Worm (Caenorhabditis elegans) whole organism, L4 larva: ENCODE data around the gene ipla-6.
A peak's percentile ranks its signal among the peaks of the same experiment; 100 is the strongest.

ENCODE experiments used
- F49E8.2 ChIP-seq: sonication (generic microtip); optimal IDR thresholded peaks from 2 replicates; lab custom pipeline; 2016; ENCODE audit warnings: missing compliant biosample characterization, mild to moderate bottlenecking, missing genetic modification characterization, borderline replicate concordance
- T26A8.4 ChIP-seq: fragments of 200-800 bp; sonication (Bioruptor generic); IDR thresholded peaks from 2 replicates; pipeline ENCODE4 v1.3.6; 2022; ENCODE audit warnings: missing genetic modification characterization, missing compliant biosample characterization
- Y5F2A.4 ChIP-seq: fragments of 200-800 bp; sonication (Bioruptor generic); optimal IDR thresholded peaks from 2 replicates; lab custom pipeline; 2018; ENCODE audit warnings: mild to moderate bottlenecking, missing genetic modification characterization, missing compliant biosample characterization
- ZK546.5 ChIP-seq, 2 experiments: sonication (generic microtip); optimal IDR thresholded peaks; 2 replicates each; lab custom pipeline; 2017; ENCODE audit warnings: missing biosample characterization in 2 of 2, missing genetic modification characterization in 2 of 2
- aha-1 ChIP-seq: fragments of 150-350 bp; peaks from one replicate; lab custom pipeline; 2014; ENCODE audit warnings: missing biosample characterization, missing genetic modification characterization
- aly-2 ChIP-seq: sonication (generic microtip); optimal IDR thresholded peaks from 2 replicates; lab custom pipeline; 2018; ENCODE audit warnings: missing biosample characterization, missing genetic modification characterization
- attf-4 ChIP-seq: sonication (generic microtip); optimal IDR thresholded peaks from 3 replicates; lab custom pipeline; 2017; ENCODE audit warnings: missing biosample characterization, missing genetic modification characterization
- ceh-28 ChIP-seq: fragments of 150-350 bp; optimal IDR thresholded peaks from 2 replicates; lab custom pipeline; 2014; ENCODE audit warnings: missing biosample characterization, missing genetic modification reagents, missing genetic modification characterization
- ceh-82 ChIP-seq: sonication (generic microtip); optimal IDR thresholded peaks from 2 replicates; lab custom pipeline; 2017; ENCODE audit warnings: missing biosample characterization, missing genetic modification characterization
- ces-1 ChIP-seq: fragments of 150-350 bp; sonication (generic microtip); optimal IDR thresholded peaks from 4 replicates; lab custom pipeline; 2014; ENCODE audit warnings: missing biosample characterization, missing genetic modification reagents, missing genetic modification characterization
- cey-2 ChIP-seq: sonication (generic microtip); optimal IDR thresholded peaks from 3 replicates; lab custom pipeline; 2017; ENCODE audit warnings: missing genetic modification characterization, mild to moderate bottlenecking, missing compliant biosample characterization, antibody characterized with exemption, borderline replicate concordance; ENCODE audit not compliant: insufficient read depth
- ctbp-1 ChIP-seq: fragments of 200-800 bp; sonication (Bioruptor generic); IDR thresholded peaks from 2 replicates; pipeline ENCODE4 v1.3.6; 2022; ENCODE audit warnings: missing genetic modification reagents, missing genetic modification characterization, missing compliant biosample characterization
- dve-1 ChIP-seq: sonication (generic microtip); optimal IDR thresholded peaks from 2 replicates; lab custom pipeline; 2017; ENCODE audit warnings: antibody characterized with exemption, mild to moderate bottlenecking, missing genetic modification characterization, missing compliant biosample characterization; ENCODE audit not compliant: insufficient read depth
- lim-7 ChIP-seq: fragments of 200-800 bp; sonication (Bioruptor generic); IDR thresholded peaks from 2 replicates; pipeline ENCODE4 v1.3.6; 2022; ENCODE audit warnings: missing genetic modification characterization, missing compliant biosample characterization
- lin-13 ChIP-seq: fragments of 150-350 bp; optimal IDR thresholded peaks from 2 replicates; lab custom pipeline; 2014; ENCODE audit warnings: missing biosample characterization, missing genetic modification reagents, missing genetic modification characterization
- madf-5 ChIP-seq, 2 experiments: fragments of 200-800 bp; sonication (Bioruptor generic); IDR thresholded peaks; 2 replicates each; pipeline ENCODE4 v1.3.6; 2022; ENCODE audit warnings: missing compliant biosample characterization in 2 of 2, missing genetic modification characterization in 2 of 2
- mdl-1 ChIP-seq, 2 experiments: fragments of 150-350 bp in 1 of 2; sonication (generic microtip) in 1 of 2; optimal IDR thresholded peaks; 2 replicates each; lab custom pipeline; 2014 to 2017; ENCODE audit warnings: missing biosample characterization in 2 of 2, missing genetic modification characterization in 2 of 2
- mdt-29 ChIP-seq: fragments of 200-800 bp; sonication (Bioruptor generic); IDR thresholded peaks from 2 replicates; pipeline ENCODE4 v1.3.6; 2022; ENCODE audit warnings: missing genetic modification reagents, missing genetic modification characterization, missing compliant biosample characterization
- mep-1 ChIP-seq: fragments of 150-350 bp; sonication (generic microtip); optimal IDR thresholded peaks from 3 replicates; lab custom pipeline; 2014; ENCODE audit warnings: missing biosample characterization, missing genetic modification characterization
- mes-2 ChIP-seq: sonication (generic microtip); optimal IDR thresholded peaks from 2 replicates; lab custom pipeline; 2016; ENCODE audit warnings: missing genotype, mild to moderate bottlenecking, missing genetic modification characterization, missing compliant biosample characterization; ENCODE audit not compliant: poor library complexity, severe bottlenecking
- mxl-2 ChIP-seq: fragments of 200-800 bp; sonication (Bioruptor generic); conservative IDR thresholded peaks from 2 replicates; pipeline ENCODE4 v1.3.6; 2022; ENCODE audit warnings: missing genetic modification reagents, missing genetic modification characterization, missing compliant biosample characterization
- mxl-3 ChIP-seq: fragments of 200-800 bp; sonication (Bioruptor generic); optimal IDR thresholded peaks from 2 replicates; lab custom pipeline; 2018; ENCODE audit warnings: mild to moderate bottlenecking, missing genetic modification characterization, missing compliant biosample characterization
- nhr-102 ChIP-seq: sonication (generic microtip); optimal IDR thresholded peaks from 2 replicates; lab custom pipeline; 2016; ENCODE audit warnings: mild to moderate bottlenecking, missing genetic modification characterization, moderate library complexity, missing compliant biosample characterization
- nhr-41 ChIP-seq: fragments of 200-800 bp; sonication (Bioruptor generic); IDR thresholded peaks from 2 replicates; pipeline ENCODE4 v1.3.6; 2022; ENCODE audit warnings: missing genetic modification reagents, missing genetic modification characterization, missing compliant biosample characterization
- nhr-42 ChIP-seq: fragments of 200-800 bp; sonication (Bioruptor generic); IDR thresholded peaks from 2 replicates; pipeline ENCODE4 v1.3.6; 2022; ENCODE audit warnings: missing genetic modification characterization, missing compliant biosample characterization
- pqm-1 ChIP-seq: sonication (generic microtip); optimal IDR thresholded peaks from 2 replicates; lab custom pipeline; 2017; ENCODE audit warnings: missing biosample characterization, missing genetic modification characterization
- set-16 ChIP-seq: fragments of 200-800 bp; sonication (Bioruptor generic); IDR thresholded peaks from 2 replicates; pipeline ENCODE4 v1.3.6; 2022; ENCODE audit warnings: missing genetic modification reagents, missing genetic modification characterization, missing compliant biosample characterization
- skn-1 ChIP-seq: fragments of 150-350 bp; optimal IDR thresholded peaks from 2 replicates; lab custom pipeline; 2014; ENCODE audit warnings: missing biosample characterization, missing genetic modification characterization
- unc-130 ChIP-seq: sonication (generic microtip); optimal IDR thresholded peaks from 2 replicates; lab custom pipeline; 2016; ENCODE audit warnings: missing genetic modification reagents, missing genetic modification characterization, missing compliant biosample characterization
- unc-39 ChIP-seq: sonication (generic microtip); optimal IDR thresholded peaks from 2 replicates; lab custom pipeline; 2017; ENCODE audit warnings: missing biosample characterization, missing genetic modification characterization
- unc-62 ChIP-seq, 3 experiments: fragments of 150-350 bp in 1 of 3; sonication (generic microtip); optimal IDR thresholded peaks in 2 of 3; peaks in 1 of 3; 1 replicate in 1 of 3; 2 replicates in 2 of 3; lab custom pipeline; 2014 to 2017; ENCODE audit warnings: missing biosample characterization in 3 of 3, missing genetic modification characterization in 3 of 3, missing genetic modification reagents in 3 of 3, missing genotype in 1 of 3
- vab-7 ChIP-seq: fragments of 200-800 bp; sonication (Bioruptor generic); IDR thresholded peaks from 2 replicates; pipeline ENCODE4 v1.3.6; 2022; ENCODE audit warnings: missing genetic modification reagents, missing genetic modification characterization, missing compliant biosample characterization
- zfp-2 ChIP-seq: sonication (generic microtip); optimal IDR thresholded peaks from 2 replicates; lab custom pipeline; 2016; ENCODE audit warnings: mild to moderate bottlenecking, missing genetic modification characterization, missing compliant biosample characterization
- zfp-3 ChIP-seq: fragments of 200-800 bp; sonication (Bioruptor generic); conservative IDR thresholded peaks from 2 replicates; pipeline ENCODE4 v1.3.6; 2022; ENCODE audit warnings: missing genetic modification reagents, missing genetic modification characterization, missing compliant biosample characterization
- ztf-7 ChIP-seq: fragments of 150-350 bp; optimal IDR thresholded peaks from 2 replicates; lab custom pipeline; 2014; ENCODE audit warnings: missing biosample characterization, missing genetic modification characterization

The ipla-6 gene

DNA sequence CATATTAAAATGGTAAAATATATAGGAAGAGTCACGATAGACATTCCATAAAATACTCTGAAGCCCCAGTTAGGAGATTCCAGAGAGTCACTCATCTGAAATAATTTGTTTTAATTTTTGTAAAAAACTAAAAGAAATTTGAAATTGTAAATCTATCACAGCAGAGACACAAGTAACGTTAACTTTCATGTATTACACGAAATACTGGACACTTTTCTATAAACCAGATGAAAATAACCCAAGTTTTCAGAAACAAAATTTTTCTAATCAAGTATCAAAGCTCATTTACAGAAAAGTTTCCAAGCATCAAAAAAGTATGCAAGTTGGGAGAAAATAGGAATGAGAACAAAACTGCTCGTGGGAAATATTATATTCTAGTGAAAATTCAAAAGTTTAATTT, 39.2 kb upstream of the ipla-6 start, which contains the start of gene srv-27:
srv-27 (minus strand) TSS at position 101 of the 400 bp plus-strand sequence.
- TF ChIP-seq zfp-3 (GFP tag; lab: Robert Waterston, UW): no peak
- no peak for TF ChIP-seq T26A8.4 (GFP tag; lab: Robert Waterston, UW)
- TF ChIP-seq mxl-2 (GFP tag; lab: Robert Waterston, UW): no peak
- no peak for TF ChIP-seq zfp-2
- TF ChIP-seq unc-130: no peak
- no peak for TF ChIP-seq attf-4 (tag; lab: Kevin White, UChicago)
- TF ChIP-seq nhr-41: no peak
- no peak for TF ChIP-seq mes-2 (tag; lab: Kevin White, UChicago)
- TF ChIP-seq mdt-29: no peak
- no peak for TF ChIP-seq pqm-1 (tag; lab: Kevin White, UChicago)
- TF ChIP-seq aha-1 (tag; lab: Kevin White, UChicago): no peak
- TF ChIP-seq mxl-3 (GFP tag; lab: Kevin White, UChicago): no peak
- TF ChIP-seq nhr-42 (GFP tag; lab: Robert Waterston, UW): no peak
- no peak for TF ChIP-seq ctbp-1 (GFP tag; lab: Robert Waterston, UW)
- TF ChIP-seq madf-5 (GFP tag; IDR thresholded peaks at IDR 0.05; lab: Robert Waterston, UW): no peak
- no peak for TF ChIP-seq aly-2
- no peak for TF ChIP-seq lim-7 (GFP tag; lab: Robert Waterston, UW)
- TF ChIP-seq unc-39 (tag; lab: Kevin White, UChicago): no peak
- no peak for TF ChIP-seq ztf-7 (tag; lab: Kevin White, UChicago)
- TF ChIP-seq, all 104 proteins: peak for 0

DNA sequence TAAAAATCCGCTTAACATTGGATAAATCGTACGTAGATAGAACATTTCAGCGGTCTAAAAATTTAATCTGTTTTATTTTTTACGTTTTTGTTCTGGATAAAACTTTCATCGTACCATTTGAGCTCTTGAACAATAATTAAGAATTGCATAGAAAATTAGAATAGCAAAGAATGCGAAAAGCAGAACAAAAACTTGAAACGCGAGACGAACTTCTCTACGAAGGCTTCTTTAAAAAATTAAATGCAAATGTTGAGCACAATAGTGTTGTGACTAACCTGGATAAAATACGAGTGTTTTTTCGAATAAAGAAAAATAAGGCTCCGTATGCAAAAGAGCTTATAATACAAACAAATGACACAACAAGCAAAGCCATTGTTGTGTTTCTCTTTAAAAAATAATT, 37.9 kb upstream of the ipla-6 start:
- TF ChIP-seq unc-62 (GFP tag; optimal IDR thresholded peaks at IDR 0.05 in 1 of 2; lab: Kevin White, UChicago) (peak in 1 of 2 experiments; percentile 96), unc-62 (tag; optimal IDR thresholded peaks at IDR 0.05; lab: Kevin White, UChicago) (no peak), set-16 (GFP tag; lab: Robert Waterston, UW) (no peak)

DNA sequence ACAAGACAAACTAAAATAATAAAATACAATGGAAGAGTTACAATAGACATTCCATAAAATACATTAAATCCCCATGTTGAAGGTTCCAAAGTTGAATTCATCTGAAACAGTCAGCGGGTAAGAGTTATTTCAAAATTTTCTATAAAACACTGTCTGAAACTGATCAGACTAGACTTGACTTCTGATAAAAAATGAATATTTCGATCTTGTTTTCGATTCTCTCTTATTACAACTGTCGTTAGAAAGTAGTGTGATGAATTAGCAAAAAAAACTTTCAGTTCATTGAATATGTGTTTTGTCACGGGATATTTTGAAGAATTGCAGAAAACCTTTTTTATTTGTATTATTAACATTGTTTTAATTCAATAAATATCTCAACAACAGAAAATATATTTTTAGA, 35.7 kb upstream of the ipla-6 start, which contains the start of gene srv-26:
srv-26 (minus strand) TSS at position 101 of the 400 bp plus-strand sequence.
- no peak for TF ChIP-seq aha-1 (tag; lab: Kevin White, UChicago)

DNA sequence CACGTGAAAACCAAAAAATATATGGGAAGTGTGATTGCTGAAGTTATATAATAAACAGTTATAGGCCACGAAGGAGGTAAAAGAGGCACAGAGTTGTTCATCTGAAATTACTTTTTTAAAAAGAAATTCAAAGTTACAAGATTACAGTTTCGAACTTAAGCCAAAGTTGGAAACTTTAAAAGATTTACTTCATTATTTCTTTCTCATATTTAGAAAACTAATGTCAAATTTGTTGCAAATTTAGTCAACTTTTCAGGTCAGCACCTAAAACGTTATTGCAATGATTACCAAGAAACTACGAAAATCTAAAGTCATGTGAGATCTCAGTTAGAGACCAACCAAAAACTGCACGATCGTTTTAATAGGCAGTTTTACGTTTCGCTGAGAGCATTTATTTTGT, 33.8 kb upstream of the ipla-6 start, which contains the start of gene srv-25:
srv-25 (minus strand) TSS at position 101 of the 400 bp plus-strand sequence.
- no peak for TF ChIP-seq dve-1 (tag; lab: Kevin White, UChicago)
- TF ChIP-seq mxl-2 (GFP tag; lab: Robert Waterston, UW): no peak
- TF ChIP-seq Y5F2A.4 (GFP tag; lab: Kevin White, UChicago): no peak
- TF ChIP-seq mep-1 (tag; lab: Kevin White, UChicago): no peak
- no peak for TF ChIP-seq ceh-82
- TF ChIP-seq aha-1 (tag; lab: Kevin White, UChicago): no peak
- TF ChIP-seq mdl-1 (tag; optimal IDR thresholded peaks at IDR 0.05; lab: Kevin White, UChicago): no peak
- TF ChIP-seq set-16 (GFP tag; lab: Robert Waterston, UW): no peak
- no peak for TF ChIP-seq unc-130
- no peak for TF ChIP-seq nhr-102 (tag; lab: Kevin White, UChicago)
- no peak for TF ChIP-seq nhr-42 (GFP tag; lab: Robert Waterston, UW)
- no peak for TF ChIP-seq vab-7 (GFP tag; lab: Robert Waterston, UW)
- no peak for TF ChIP-seq F49E8.2 (tag; lab: Kevin White, UChicago)

DNA sequence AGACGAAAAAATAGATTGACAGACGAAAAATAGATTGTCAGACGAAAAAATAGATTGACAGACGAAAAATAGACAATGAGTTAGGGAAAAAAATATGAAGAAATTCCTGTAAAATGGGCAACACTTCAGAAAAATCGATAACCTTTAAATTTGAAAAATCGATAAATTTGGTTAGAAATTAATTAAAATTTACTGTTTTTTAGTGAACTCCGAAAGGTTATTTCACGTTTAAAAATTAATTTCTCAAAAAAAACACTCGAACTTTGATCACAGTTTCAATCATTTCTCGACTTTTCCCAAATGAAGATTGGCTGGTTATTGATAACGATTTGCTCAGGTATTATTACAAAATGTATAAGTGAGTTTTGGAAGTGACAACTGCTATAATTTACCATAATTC, 30.0 kb upstream of the ipla-6 start, which contains the start of gene csp-2:
csp-2 (plus strand) TSS at position 301 of the 400 bp plus-strand sequence.
- TF ChIP-seq ceh-82 (no peak), zfp-2 (no peak), ZK546.5 (tag; optimal IDR thresholded peaks at IDR 0.05; lab: Kevin White, UChicago) (no peak), skn-1 (tag; lab: Kevin White, UChicago) (no peak), ces-1 (GFP tag; lab: Kevin White, UChicago) (no peak), lin-13 (no peak), ceh-28 (tag; lab: Kevin White, UChicago) (peak; percentile 23), cey-2 (tag; lab: Kevin White, UChicago) (no peak)
- TF ChIP-seq, all 104 proteins: peak for 1
